Worm (Caenorhabditis elegans): Measurements from ENCODE around the gene cox-15.

DNA sequence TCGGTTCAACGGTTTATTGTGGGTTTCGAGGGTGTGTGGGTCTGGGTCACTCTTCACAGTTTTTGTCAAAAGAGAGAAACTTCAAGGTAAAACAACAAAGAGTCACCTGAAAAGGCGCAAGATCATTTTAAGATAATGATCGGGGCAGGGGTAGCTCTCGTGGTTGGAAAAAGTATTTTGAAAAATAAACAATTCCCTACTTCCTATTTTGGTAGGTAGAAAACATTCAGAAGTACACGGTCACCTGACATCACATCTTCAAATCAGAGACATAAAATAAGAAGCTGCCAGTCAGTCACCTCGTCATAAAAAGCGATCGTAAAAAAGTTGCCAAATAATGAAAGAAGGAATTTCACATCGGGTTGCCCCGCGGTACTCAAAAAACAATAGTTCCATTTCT, 42.3 kb downstream of the cox-15 start:
- TF ChIP-seq unc-62 (GFP tag; optimal IDR thresholded peaks at IDR 0.05) (no peak), egl-44 (GFP tag; IDR thresholded peaks at IDR 0.05) (no peak), sea-2 (GFP tag; IDR thresholded peaks at IDR 0.05) (no peak), egrh-3 (GFP tag; IDR thresholded peaks at IDR 0.05) (no peak)
